Worm (Caenorhabditis elegans) whole organism, L4 larva: ENCODE results near the gene dyf-2.
A peak's percentile ranks its signal among the peaks of the same experiment; 100 is the strongest.

ENCODE experiments used
- D1046.2 ChIP-seq: fragments of 200-800 bp; sonication (Bioruptor generic); IDR thresholded peaks from 2 replicates; pipeline ENCODE4 v1.3.6; 2022; ENCODE audit warnings: missing genetic modification characterization, missing compliant biosample characterization
- F37D6.2 ChIP-seq: sonication (generic microtip); optimal IDR thresholded peaks from 2 replicates; lab custom pipeline; 2016; ENCODE audit warnings: mild to moderate bottlenecking, missing genetic modification characterization, missing compliant biosample characterization
- F44E2.7 ChIP-seq: fragments of 200-800 bp; sonication (Bioruptor generic); IDR thresholded peaks from 2 replicates; pipeline ENCODE4 v2.1.2; 2022; ENCODE audit warnings: missing genetic modification characterization, missing compliant biosample characterization
- Y105C5A.15 ChIP-seq: fragments of 200-800 bp; sonication (Bioruptor generic); IDR thresholded peaks from 2 replicates; pipeline ENCODE4 v1.3.6; 2022; ENCODE audit warnings: missing genetic modification characterization, missing compliant biosample characterization
- Y48G9A.11 ChIP-seq: fragments of 200-800 bp; sonication (Bioruptor generic); IDR thresholded peaks from 2 replicates; pipeline ENCODE4 v1.3.6; 2022; ENCODE audit warnings: missing genetic modification reagents, missing genetic modification characterization, missing compliant biosample characterization
- ZK546.5 ChIP-seq, 2 experiments: sonication (generic microtip); optimal IDR thresholded peaks; 2 replicates each; lab custom pipeline; 2017; ENCODE audit warnings: missing biosample characterization in 2 of 2, missing genetic modification characterization in 2 of 2
- aha-1 ChIP-seq: fragments of 150-350 bp; peaks from one replicate; lab custom pipeline; 2014; ENCODE audit warnings: missing biosample characterization, missing genetic modification characterization
- aly-2 ChIP-seq: sonication (generic microtip); optimal IDR thresholded peaks from 2 replicates; lab custom pipeline; 2018; ENCODE audit warnings: missing biosample characterization, missing genetic modification characterization
- attf-4 ChIP-seq: sonication (generic microtip); optimal IDR thresholded peaks from 3 replicates; lab custom pipeline; 2017; ENCODE audit warnings: missing biosample characterization, missing genetic modification characterization
- ceh-20 ChIP-seq: fragments of 200-800 bp; sonication (Bioruptor generic); IDR thresholded peaks from 2 replicates; pipeline ENCODE4 v1.3.6; 2022; ENCODE audit warnings: missing genetic modification reagents, missing genetic modification characterization, missing compliant biosample characterization
- ceh-32 ChIP-seq: sonication (generic microtip); optimal IDR thresholded peaks from 2 replicates; lab custom pipeline; 2016; ENCODE audit warnings: mild to moderate bottlenecking, missing genetic modification characterization, missing compliant biosample characterization; ENCODE audit not compliant: poor library complexity
- ctbp-1 ChIP-seq: fragments of 200-800 bp; sonication (Bioruptor generic); IDR thresholded peaks from 2 replicates; pipeline ENCODE4 v1.3.6; 2022; ENCODE audit warnings: missing genetic modification reagents, missing genetic modification characterization, missing compliant biosample characterization
- daf-12 ChIP-seq: fragments of 150-350 bp; optimal IDR thresholded peaks from 2 replicates; lab custom pipeline; 2014; ENCODE audit warnings: missing biosample characterization, missing genetic modification reagents, missing genetic modification characterization
- daf-19 ChIP-seq: fragments of 200-800 bp; sonication (Bioruptor generic); conservative IDR thresholded peaks from 2 replicates; pipeline ENCODE4 v1.3.6; 2022; ENCODE audit warnings: missing genetic modification characterization, missing compliant biosample characterization
- daf-8 ChIP-seq: fragments of 200-800 bp; sonication (Bioruptor generic); IDR thresholded peaks from 2 replicates; pipeline ENCODE4 v1.3.6; 2022; ENCODE audit warnings: missing genetic modification characterization, missing compliant biosample characterization
- dmd-6 ChIP-seq: fragments of 200-800 bp; sonication (Bioruptor generic); IDR thresholded peaks from 2 replicates; pipeline ENCODE4 v1.3.6; 2022; ENCODE audit warnings: missing genetic modification reagents, missing genetic modification characterization, missing compliant biosample characterization
- dpl-1 ChIP-seq: fragments of 150-350 bp; optimal IDR thresholded peaks from 2 replicates; lab custom pipeline; 2014; ENCODE audit warnings: missing biosample characterization, missing genetic modification reagents, missing genetic modification characterization
- duxl-1 ChIP-seq: sonication (generic microtip); optimal IDR thresholded peaks from 2 replicates; lab custom pipeline; 2016; ENCODE audit warnings: mild to moderate bottlenecking, missing genetic modification characterization, moderate library complexity, missing compliant biosample characterization; ENCODE audit not compliant: poor library complexity
- egl-27 ChIP-seq: sonication (generic microtip); optimal IDR thresholded peaks from 3 replicates; lab custom pipeline; 2017; ENCODE audit warnings: missing biosample characterization, missing genetic modification reagents, missing genetic modification characterization
- gei-8 ChIP-seq: fragments of 200-800 bp; sonication (Bioruptor generic); optimal IDR thresholded peaks from 2 replicates; lab custom pipeline; 2018; ENCODE audit warnings: mild to moderate bottlenecking, missing genetic modification characterization, missing compliant biosample characterization
- hlh-11 ChIP-seq: fragments of 200-800 bp; sonication (Bioruptor generic); optimal IDR thresholded peaks from 2 replicates; lab custom pipeline; 2018; ENCODE audit warnings: mild to moderate bottlenecking, missing genetic modification characterization, missing compliant biosample characterization
- hmg-1.1 ChIP-seq: fragments of 200-800 bp; sonication (Bioruptor generic); IDR thresholded peaks from 2 replicates; pipeline ENCODE4 v1.3.6; 2022; ENCODE audit warnings: missing genetic modification reagents, missing genetic modification characterization, missing compliant biosample characterization
- lin-15B ChIP-seq: fragments of 150-350 bp; sonication (generic microtip); optimal IDR thresholded peaks from 3 replicates; lab custom pipeline; 2014; ENCODE audit warnings: missing biosample characterization, missing genetic modification characterization
- lin-38 ChIP-seq: fragments of 200-800 bp; sonication (Bioruptor generic); IDR thresholded peaks from 2 replicates; pipeline ENCODE4 v1.3.6; 2022; ENCODE audit warnings: missing genetic modification reagents, missing genetic modification characterization, missing compliant biosample characterization
- lin-39 ChIP-seq: fragments of 150-350 bp; optimal IDR thresholded peaks from 2 replicates; lab custom pipeline; 2014; ENCODE audit warnings: missing biosample characterization, missing genetic modification reagents, missing genetic modification characterization
- lir-3 ChIP-seq: sonication (generic microtip); optimal IDR thresholded peaks from 2 replicates; lab custom pipeline; 2016; ENCODE audit warnings: mild to moderate bottlenecking, missing genetic modification characterization, missing compliant biosample characterization
- lsy-2 ChIP-seq, 2 experiments: fragments of 150-350 bp in 1 of 2; sonication (generic microtip) in 1 of 2; optimal IDR thresholded peaks; 2 replicates each; lab custom pipeline; 2014 to 2017; ENCODE audit warnings: missing biosample characterization in 2 of 2, missing genetic modification characterization in 2 of 2
- madf-9 ChIP-seq: fragments of 200-800 bp; sonication (Bioruptor generic); conservative IDR thresholded peaks from 2 replicates; pipeline ENCODE4 v1.3.6; 2022; ENCODE audit warnings: missing genetic modification reagents, missing genetic modification characterization, missing compliant biosample characterization
- mdt-29 ChIP-seq: fragments of 200-800 bp; sonication (Bioruptor generic); IDR thresholded peaks from 2 replicates; pipeline ENCODE4 v1.3.6; 2022; ENCODE audit warnings: missing genetic modification reagents, missing genetic modification characterization, missing compliant biosample characterization
- mep-1 ChIP-seq: fragments of 150-350 bp; sonication (generic microtip); optimal IDR thresholded peaks from 3 replicates; lab custom pipeline; 2014; ENCODE audit warnings: missing biosample characterization, missing genetic modification characterization
- mes-2 ChIP-seq: sonication (generic microtip); optimal IDR thresholded peaks from 2 replicates; lab custom pipeline; 2016; ENCODE audit warnings: missing genotype, mild to moderate bottlenecking, missing genetic modification characterization, missing compliant biosample characterization; ENCODE audit not compliant: poor library complexity, severe bottlenecking
- mxl-2 ChIP-seq: fragments of 200-800 bp; sonication (Bioruptor generic); conservative IDR thresholded peaks from 2 replicates; pipeline ENCODE4 v1.3.6; 2022; ENCODE audit warnings: missing genetic modification reagents, missing genetic modification characterization, missing compliant biosample characterization
- mxl-3 ChIP-seq: fragments of 200-800 bp; sonication (Bioruptor generic); optimal IDR thresholded peaks from 2 replicates; lab custom pipeline; 2018; ENCODE audit warnings: mild to moderate bottlenecking, missing genetic modification characterization, missing compliant biosample characterization
- nhr-10 ChIP-seq: fragments of 150-350 bp; optimal IDR thresholded peaks from 2 replicates; lab custom pipeline; 2014; ENCODE audit warnings: missing biosample characterization, missing genetic modification characterization
- nhr-102 ChIP-seq: sonication (generic microtip); optimal IDR thresholded peaks from 2 replicates; lab custom pipeline; 2016; ENCODE audit warnings: mild to moderate bottlenecking, missing genetic modification characterization, moderate library complexity, missing compliant biosample characterization
- nhr-11 ChIP-seq: fragments of 150-350 bp; optimal IDR thresholded peaks from 2 replicates; lab custom pipeline; 2014; ENCODE audit warnings: missing biosample characterization, missing genetic modification characterization
- nhr-111 ChIP-seq: fragments of 200-800 bp; sonication (Bioruptor generic); optimal IDR thresholded peaks from 2 replicates; lab custom pipeline; 2018; ENCODE audit warnings: mild to moderate bottlenecking, missing genetic modification characterization, missing compliant biosample characterization
- nhr-237 ChIP-seq: sonication (generic microtip); optimal IDR thresholded peaks from 2 replicates; lab custom pipeline; 2017; ENCODE audit warnings: missing biosample characterization, missing genetic modification characterization
- nhr-25 ChIP-seq: sonication (generic microtip); optimal IDR thresholded peaks from 2 replicates; lab custom pipeline; 2017; ENCODE audit warnings: missing genetic modification characterization, mild to moderate bottlenecking, missing compliant biosample characterization, antibody characterized with exemption, moderate library complexity, borderline replicate concordance; ENCODE audit not compliant: insufficient read depth
- nhr-76 ChIP-seq: fragments of 150-350 bp; optimal IDR thresholded peaks from 2 replicates; lab custom pipeline; 2014; ENCODE audit warnings: missing biosample characterization, missing genetic modification characterization
- nhr-77 ChIP-seq: fragments of 150-350 bp; optimal IDR thresholded peaks from 2 replicates; lab custom pipeline; 2014; ENCODE audit warnings: missing biosample characterization, missing genetic modification characterization
- pha-4 ChIP-seq, 2 experiments: fragments of 150-350 bp in 1 of 2; fragments of 200-800 bp in 1 of 2; sonication (Bioruptor generic) in 1 of 2; IDR thresholded peaks in 1 of 2; optimal IDR thresholded peaks in 1 of 2; 2 replicates each; pipeline versions ENCODE4 v1.3.6 to Lab custom; 2014 to 2022; ENCODE audit warnings: missing genetic modification characterization in 2 of 2, missing genetic modification reagents in 2 of 2, missing biosample characterization in 1 of 2, missing compliant biosample characterization in 1 of 2
- php-3 ChIP-seq: fragments of 200-800 bp; sonication (Bioruptor generic); IDR thresholded peaks from 2 replicates; pipeline ENCODE4 v1.3.6; 2022; ENCODE audit warnings: missing genetic modification reagents, missing genetic modification characterization, missing compliant biosample characterization
- pqm-1 ChIP-seq: sonication (generic microtip); optimal IDR thresholded peaks from 2 replicates; lab custom pipeline; 2017; ENCODE audit warnings: missing biosample characterization, missing genetic modification characterization
- sdz-12 ChIP-seq: fragments of 200-800 bp; sonication (Bioruptor generic); optimal IDR thresholded peaks from 2 replicates; lab custom pipeline; 2018; ENCODE audit warnings: mild to moderate bottlenecking, missing genetic modification characterization, missing compliant biosample characterization
- set-16 ChIP-seq: fragments of 200-800 bp; sonication (Bioruptor generic); IDR thresholded peaks from 2 replicates; pipeline ENCODE4 v1.3.6; 2022; ENCODE audit warnings: missing genetic modification reagents, missing genetic modification characterization, missing compliant biosample characterization
- snpc-1.2 ChIP-seq: fragments of 200-800 bp; sonication (Bioruptor generic); IDR thresholded peaks from 2 replicates; pipeline ENCODE4 v1.3.6; 2022; ENCODE audit warnings: missing genetic modification reagents, missing genetic modification characterization, missing compliant biosample characterization
- tag-97 ChIP-seq: fragments of 200-800 bp; sonication (Bioruptor generic); IDR thresholded peaks from 2 replicates; pipeline ENCODE4 v1.3.6; 2022; ENCODE audit warnings: missing genetic modification characterization, missing compliant biosample characterization
- unc-39 ChIP-seq: sonication (generic microtip); optimal IDR thresholded peaks from 2 replicates; lab custom pipeline; 2017; ENCODE audit warnings: missing biosample characterization, missing genetic modification characterization
- zag-1 ChIP-seq: fragments of 150-350 bp; optimal IDR thresholded peaks from 2 replicates; lab custom pipeline; 2014; ENCODE audit warnings: missing biosample characterization, missing genetic modification characterization

The dyf-2 gene

DNA sequence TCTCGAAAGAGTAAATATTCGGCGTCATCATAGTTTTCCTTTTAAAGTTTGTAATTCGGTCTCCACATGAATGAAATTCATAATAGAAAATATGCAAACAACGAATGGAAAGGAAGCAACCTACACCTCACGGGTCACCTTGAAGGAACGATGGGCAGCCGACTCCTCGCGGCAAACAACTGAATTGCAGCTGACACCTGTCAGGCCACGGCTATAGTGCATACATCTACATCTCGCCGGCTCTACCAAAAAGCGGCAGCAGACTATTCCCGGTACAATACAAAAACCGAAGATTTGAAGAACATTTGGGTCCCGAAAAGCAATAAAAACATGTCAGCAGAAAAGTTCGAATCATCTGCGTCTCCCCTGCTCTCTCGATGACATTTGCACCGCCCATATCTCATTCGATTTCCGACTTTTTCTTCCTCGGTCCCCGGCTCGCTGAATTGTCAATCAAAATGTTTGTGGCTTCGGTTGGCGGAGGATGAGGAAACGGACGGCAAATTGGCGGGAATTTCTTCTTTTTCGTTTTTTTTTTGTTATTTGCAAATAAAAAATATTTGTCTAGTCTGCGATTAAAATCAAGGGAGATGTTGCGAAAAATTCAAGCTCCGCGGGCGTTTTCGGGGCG lies 50.4 kb downstream of the dyf-2 start:
- TF ChIP-seq lin-15B (tag; lab: Kevin White, UChicago), result no peak
- TF ChIP-seq hlh-11 (tag; lab: Kevin White, UChicago), result no peak
- no peak for TF ChIP-seq mxl-3 (GFP tag; lab: Kevin White, UChicago)
- TF ChIP-seq mes-2, result no peak
- peak; percentile 38 for TF ChIP-seq mep-1 (tag; lab: Kevin White, UChicago)
- no peak for TF ChIP-seq aly-2 (tag; lab: Kevin White, UChicago)
- TF ChIP-seq php-3 (GFP tag; lab: Robert Waterston, UW), result no peak
- TF ChIP-seq lir-3 (tag; lab: Kevin White, UChicago), result no peak
- no peak for TF ChIP-seq daf-8 (GFP tag; lab: Robert Waterston, UW)
- no peak for TF ChIP-seq D1046.2 (GFP tag; lab: Robert Waterston, UW)
- TF ChIP-seq madf-9 (GFP tag; lab: Robert Waterston, UW), result no peak
- TF ChIP-seq F44E2.7 (GFP tag; lab: Robert Waterston, UW), result no peak
- TF ChIP-seq mxl-2, result no peak
- TF ChIP-seq mdt-29 (GFP tag; lab: Robert Waterston, UW), result no peak
- no peak for TF ChIP-seq unc-39 (tag; lab: Kevin White, UChicago)
- TF ChIP-seq nhr-237 (tag; lab: Kevin White, UChicago), result no peak
- no peak for TF ChIP-seq pqm-1 (tag; lab: Kevin White, UChicago)
- TF ChIP-seq dmd-6 (GFP tag; lab: Robert Waterston, UW), result 0 out of 2 replicates have a peak, but pooled peaks have one; percentile 5
- no peak for TF ChIP-seq pha-4 (GFP tag; IDR thresholded peaks at IDR 0.05; lab: Robert Waterston, UW)
- TF ChIP-seq pha-4 (tag; optimal IDR thresholded peaks at IDR 0.05; lab: Kevin White, UChicago), result no peak
- TF ChIP-seq nhr-77 (tag; lab: Kevin White, UChicago), result no peak
- TF ChIP-seq ceh-20 (GFP tag; lab: Robert Waterston, UW), result 0 out of 2 replicates have a peak, but pooled peaks have one; percentile 13
- TF ChIP-seq nhr-111 (GFP tag; lab: Kevin White, UChicago), result no peak
- TF ChIP-seq attf-4 (tag; lab: Kevin White, UChicago), result no peak
- TF ChIP-seq gei-8 (GFP tag; lab: Kevin White, UChicago), result no peak
- TF ChIP-seq nhr-25 (tag; lab: Kevin White, UChicago), result no peak
- no peak for TF ChIP-seq nhr-102 (tag; lab: Kevin White, UChicago)
- peak in 1 of 2 experiments; percentile 16 for TF ChIP-seq lsy-2 (tag; optimal IDR thresholded peaks at IDR 0.05; lab: Kevin White, UChicago)
- TF ChIP-seq nhr-10 (tag; lab: Kevin White, UChicago), result no peak
- no peak for TF ChIP-seq dpl-1
- TF ChIP-seq sdz-12 (GFP tag; lab: Kevin White, UChicago), result no peak
- TF ChIP-seq lin-39 (tag; lab: Kevin White, UChicago), result no peak
- 0 out of 2 replicates have a peak, but pooled peaks have one; percentile 8 for TF ChIP-seq set-16 (GFP tag; lab: Robert Waterston, UW)
- TF ChIP-seq lin-38 (GFP tag; lab: Robert Waterston, UW), result no peak
- no peak for TF ChIP-seq tag-97
- 0 out of 2 replicates have a peak, but pooled peaks have one; percentile 22 for TF ChIP-seq ctbp-1 (GFP tag; lab: Robert Waterston, UW)
- no peak for TF ChIP-seq daf-12 (tag; lab: Kevin White, UChicago)
- TF ChIP-seq Y105C5A.15 (GFP tag; lab: Robert Waterston, UW), result no peak
- no peak for TF ChIP-seq ZK546.5 (tag; optimal IDR thresholded peaks at IDR 0.05; lab: Kevin White, UChicago)
- TF ChIP-seq aha-1 (tag; lab: Kevin White, UChicago), result no peak
- TF ChIP-seq ceh-32 (tag; lab: Kevin White, UChicago), result no peak
- no peak for TF ChIP-seq egl-27 (tag; lab: Kevin White, UChicago)
- no peak for TF ChIP-seq hmg-1.1 (GFP tag; lab: Robert Waterston, UW)
- TF ChIP-seq zag-1, result no peak
- no peak for TF ChIP-seq F37D6.2
- TF ChIP-seq snpc-1.2 (GFP tag; lab: Robert Waterston, UW), result no peak
- TF ChIP-seq nhr-76, result no peak
- TF ChIP-seq nhr-11, result no peak
- no peak for TF ChIP-seq Y48G9A.11 (GFP tag; lab: Robert Waterston, UW)
- TF ChIP-seq duxl-1, result no peak
- no peak for TF ChIP-seq daf-19 (GFP tag; lab: Robert Waterston, UW)
